Worm (Caenorhabditis elegans) whole organism, L1 larva: ENCODE data around the gene ife-1.
A peak's percentile ranks its signal among the peaks of the same experiment; 100 is the strongest.

Experiments used
- aly-2 ChIP-seq: fragments of 150-350 bp; optimal IDR thresholded peaks from 2 replicates; lab custom pipeline; 2014; ENCODE audit warnings: missing biosample characterization, missing genetic modification characterization
- ama-1 ChIP-seq: fragments of 150-350 bp; optimal IDR thresholded peaks from 2 replicates; lab custom pipeline; 2014
- dpl-1 ChIP-seq, 3 experiments: fragments of 150-350 bp in 2 of 3; sonication (generic microtip) in 1 of 3; optimal IDR thresholded peaks; 2 replicates each; lab custom pipeline; 2014 to 2017; ENCODE audit warnings: missing biosample characterization in 3 of 3, missing genetic modification characterization in 3 of 3, missing genetic modification reagents in 3 of 3
- efl-3 ChIP-seq: fragments of 200-800 bp; sonication (Bioruptor generic); optimal IDR thresholded peaks from 2 replicates; lab custom pipeline; 2018; ENCODE audit warnings: mild to moderate bottlenecking, missing genetic modification characterization, missing compliant biosample characterization
- jun-1 ChIP-seq: fragments of 150-350 bp; optimal IDR thresholded peaks from 2 replicates; lab custom pipeline; 2014; ENCODE audit warnings: missing biosample characterization, missing genetic modification reagents, missing genetic modification characterization
- lsy-2 ChIP-seq, 2 experiments: fragments of 150-350 bp; optimal IDR thresholded peaks; 2 replicates each; lab custom pipeline; 2014; ENCODE audit warnings: missing biosample characterization in 2 of 2, missing genetic modification characterization in 2 of 2
- nhr-237 ChIP-seq: fragments of 150-350 bp; optimal IDR thresholded peaks from 2 replicates; lab custom pipeline; 2014; ENCODE audit warnings: missing biosample characterization, missing genetic modification characterization
- nhr-76 ChIP-seq: sonication (generic microtip); optimal IDR thresholded peaks from 2 replicates; lab custom pipeline; 2017; ENCODE audit warnings: missing biosample characterization, missing genetic modification characterization
- ztf-11 ChIP-seq, 2 experiments: sonication (generic microtip); optimal IDR thresholded peaks; 2 replicates each; lab custom pipeline; 2016 to 2017; ENCODE audit warnings: missing genetic modification characterization in 2 of 2, missing biosample characterization in 1 of 2, missing compliant biosample characterization in 1 of 2

- TF ChIP-seq dpl-1 (GFP tag; optimal IDR thresholded peaks at IDR 0.05; lab: Kevin White, UChicago) (peak; percentile 83 to 88 (median 84)), efl-3 (no peak), jun-1 (tag; lab: Kevin White, UChicago) (no peak), nhr-76 (tag; lab: Kevin White, UChicago) (no peak), ztf-11 (tag; optimal IDR thresholded peaks at IDR 0.05; lab: Kevin White, UChicago) (no peak), nhr-237 (tag; lab: Kevin White, UChicago) (no peak), ama-1 (lab: Kevin White, UChicago) (no peak), aly-2 (tag; lab: Kevin White, UChicago) (no peak), lsy-2 (tag; optimal IDR thresholded peaks at IDR 0.05; lab: Kevin White, UChicago) (peak; percentile 62 to 68)
Measured at ce11 chrIII:13307107-13307506, 36.1 kb upstream of the ife-1 start, which contains the start of the genes klp-19 and slc-36.1.
